Fruit fly (Drosophila melanogaster) S2 (cell line): Measurements from ENCODE around the gene Gdap1.

Experiments
- CG8478 ChIP-seq: fragments of >200 bp; optimal IDR thresholded peaks from 2 replicates; lab custom pipeline; 2018
- CTCF ChIP-seq, 2 experiments: fragments of >200 bp; optimal IDR thresholded peaks; 2 replicates each; lab custom pipeline; 2018

- TF ChIP-seq CG8478 (lab: Kevin White, UChicago) (no peak), CTCF (optimal IDR thresholded peaks at IDR 0.05; lab: Kevin White, UChicago) (no peak)
Measured at dm6 chr3L:5152354-5152806, 10.6 kb downstream of the Gdap1 start, which contains the start of the genes Gen and Srp54k.
